Fruit fly (Drosophila melanogaster) whole organism, prepupa: ENCODE results near the gene pr.

Source experiments
- Blimp-1 ChIP-seq: fragments of 200-800 bp; sonication (Bioruptor generic); optimal IDR thresholded peaks from 3 replicates; lab custom pipeline; 2017; ENCODE audit warnings: missing biosample characterization, missing genetic modification characterization, mild to moderate bottlenecking, moderate library complexity, missing genetic modification reagents
- CG10669 ChIP-seq: fragments of 200-800 bp; sonication (Bioruptor generic); optimal IDR thresholded peaks from 3 replicates; lab custom pipeline; 2018; ENCODE audit warnings: missing biosample characterization, mild to moderate bottlenecking, missing genetic modification characterization, moderate library complexity
- CG11294 ChIP-seq: fragments of 200-800 bp; sonication (Bioruptor generic); IDR thresholded peaks from 2 replicates; pipeline ENCODE4 v1.3.6; 2022; ENCODE audit warnings: missing biosample characterization, missing genetic modification characterization
- CG11902 ChIP-seq: fragments of 200-800 bp; sonication (Bioruptor generic); optimal IDR thresholded peaks from 3 replicates; lab custom pipeline; 2016; ENCODE audit warnings: missing biosample characterization, missing genetic modification characterization
- CG15336 ChIP-seq: fragments of 200-800 bp; sonication (Bioruptor generic); IDR thresholded peaks from 2 replicates; pipeline ENCODE4 v1.3.6; 2022; ENCODE audit warnings: missing biosample characterization, missing genetic modification characterization
- CG1621 ChIP-seq: fragments of 200-800 bp; sonication (Bioruptor generic); optimal IDR thresholded peaks from 3 replicates; lab custom pipeline; 2018; ENCODE audit warnings: missing biosample characterization, mild to moderate bottlenecking, missing genetic modification characterization
- CG3032 ChIP-seq: fragments of 200-800 bp; optimal IDR thresholded peaks from 2 replicates; lab custom pipeline; 2019; ENCODE audit warnings: missing biosample characterization, mild to moderate bottlenecking, missing genetic modification characterization, moderate library complexity
- CG31627 ChIP-seq: fragments of 200-800 bp; sonication (Bioruptor generic); optimal IDR thresholded peaks from 3 replicates; lab custom pipeline; 2016; ENCODE audit warnings: missing biosample characterization, missing genetic modification characterization
- CG32006 ChIP-seq: fragments of 200-800 bp; sonication (Bioruptor generic); optimal IDR thresholded peaks from 3 replicates; lab custom pipeline; 2017; ENCODE audit warnings: missing biosample characterization, mild to moderate bottlenecking, missing genetic modification characterization
- CG34406 ChIP-seq: fragments of 200-800 bp; sonication (Bioruptor generic); optimal IDR thresholded peaks from 3 replicates; lab custom pipeline; 2016; ENCODE audit warnings: missing biosample characterization, missing genetic modification characterization
- CG3919 ChIP-seq: fragments of 200-800 bp; sonication (Bioruptor generic); optimal IDR thresholded peaks from 3 replicates; lab custom pipeline; 2016; ENCODE audit warnings: missing biosample characterization, missing genetic modification characterization
- CG4318 ChIP-seq: fragments of 200-800 bp; sonication (Bioruptor generic); optimal IDR thresholded peaks from 3 replicates; lab custom pipeline; 2017; ENCODE audit warnings: missing biosample characterization, mild to moderate bottlenecking, missing genetic modification characterization
- CG6163 ChIP-seq: fragments of 200-800 bp; sonication (Bioruptor generic); IDR thresholded peaks from 3 replicates; pipeline ENCODE4 v1.3.6; 2022; ENCODE audit warnings: missing biosample characterization, missing genetic modification characterization
- CG6276 ChIP-seq: fragments of 200-800 bp; sonication (Bioruptor generic); optimal IDR thresholded peaks from 2 replicates; lab custom pipeline; 2017; ENCODE audit warnings: missing biosample characterization, mild to moderate bottlenecking, missing genetic modification characterization
- CG6792 ChIP-seq: fragments of 200-800 bp; sonication (Bioruptor generic); optimal IDR thresholded peaks from 3 replicates; lab custom pipeline; 2016; ENCODE audit warnings: missing biosample characterization, missing genetic modification characterization
- CG6808 ChIP-seq: fragments of 200-800 bp; sonication (Bioruptor generic); optimal IDR thresholded peaks from 3 replicates; lab custom pipeline; 2017; ENCODE audit warnings: missing biosample characterization, missing genetic modification characterization, mild to moderate bottlenecking, moderate library complexity, missing genetic modification reagents
- CG6854 ChIP-seq: fragments of 200-800 bp; sonication (Bioruptor generic); optimal IDR thresholded peaks from 2 replicates; lab custom pipeline; 2017; ENCODE audit warnings: missing biosample characterization, mild to moderate bottlenecking, missing genetic modification characterization
- CG7368 ChIP-seq: fragments of 200-800 bp; sonication (Bioruptor generic); optimal IDR thresholded peaks from 3 replicates; lab custom pipeline; 2016; ENCODE audit warnings: missing biosample characterization, missing genetic modification characterization
- CG8119 ChIP-seq: fragments of 200-800 bp; sonication (Bioruptor generic); IDR thresholded peaks from 3 replicates; pipeline ENCODE4 v1.3.6; 2022; ENCODE audit warnings: missing biosample characterization, missing genetic modification characterization
- CG8319 ChIP-seq: fragments of 200-800 bp; sonication (Bioruptor generic); optimal IDR thresholded peaks from 3 replicates; lab custom pipeline; 2016; ENCODE audit warnings: missing biosample characterization, missing genetic modification characterization
- Eip75B ChIP-seq: fragments of 200-800 bp; sonication (Bioruptor generic); optimal IDR thresholded peaks from 3 replicates; lab custom pipeline; 2016; ENCODE audit warnings: missing biosample characterization, missing genetic modification characterization
- Eip78C ChIP-seq: fragments of 200-800 bp; sonication (Bioruptor generic); peaks from one replicate; lab custom pipeline; 2016; ENCODE audit warnings: missing biosample characterization, missing genetic modification characterization
- Eip93F ChIP-seq: fragments of 200-800 bp; sonication (Bioruptor generic); optimal IDR thresholded peaks from 2 replicates; lab custom pipeline; 2016; ENCODE audit warnings: missing biosample characterization, mild to moderate bottlenecking, missing genetic modification characterization
- Ets21C ChIP-seq: fragments of 200-800 bp; sonication (Bioruptor generic); optimal IDR thresholded peaks from 3 replicates; lab custom pipeline; 2016; ENCODE audit warnings: missing biosample characterization, missing genetic modification characterization
- Ets96B ChIP-seq: fragments of 200-800 bp; optimal IDR thresholded peaks from 2 replicates; lab custom pipeline; 2019; ENCODE audit warnings: missing biosample characterization, mild to moderate bottlenecking, missing genetic modification characterization, moderate library complexity
- Gug ChIP-seq: fragments of 200-800 bp; sonication (Bioruptor generic); IDR thresholded peaks from 2 replicates; pipeline ENCODE4 v1.3.6; 2022; ENCODE audit warnings: missing biosample characterization, missing genetic modification characterization
- Hr38 ChIP-seq: sonication (Bioruptor generic); optimal IDR thresholded peaks from 2 replicates; lab custom pipeline; 2016; ENCODE audit warnings: missing biosample characterization, missing genetic modification characterization
- Hr39 ChIP-seq: fragments of 200-800 bp; sonication (Bioruptor generic); optimal IDR thresholded peaks from 2 replicates; lab custom pipeline; 2016; ENCODE audit warnings: missing biosample characterization, missing genetic modification characterization
- Hr4 ChIP-seq: fragments of 200-800 bp; sonication (Bioruptor generic); optimal IDR thresholded peaks from 3 replicates; lab custom pipeline; 2016; ENCODE audit warnings: missing biosample characterization, missing genetic modification characterization
- Lpt ChIP-seq: fragments of 200-800 bp; sonication (Bioruptor generic); optimal IDR thresholded peaks from 3 replicates; lab custom pipeline; 2016; ENCODE audit warnings: missing biosample characterization, missing genetic modification characterization
- Met ChIP-seq: fragments of 200-800 bp; sonication (Bioruptor generic); optimal IDR thresholded peaks from 3 replicates; lab custom pipeline; 2016; ENCODE audit warnings: missing biosample characterization, missing genetic modification characterization
- Smox ChIP-seq: fragments of 200-800 bp; sonication (Bioruptor generic); optimal IDR thresholded peaks from 3 replicates; lab custom pipeline; 2016; ENCODE audit warnings: missing biosample characterization, missing genetic modification characterization
- Sox102F ChIP-seq: fragments of 200-800 bp; sonication (Bioruptor generic); optimal IDR thresholded peaks from 2 replicates; lab custom pipeline; 2016; ENCODE audit warnings: missing biosample characterization, mild to moderate bottlenecking, missing genetic modification characterization
- Sox14 ChIP-seq: fragments of 200-800 bp; sonication (Bioruptor generic); optimal IDR thresholded peaks from 3 replicates; lab custom pipeline; 2016; ENCODE audit warnings: missing biosample characterization, missing genetic modification characterization
- Sox15 ChIP-seq: fragments of 200-800 bp; sonication (Bioruptor generic); optimal IDR thresholded peaks from 3 replicates; lab custom pipeline; 2016; ENCODE audit warnings: missing biosample characterization, missing genetic modification characterization
- cyc ChIP-seq: fragments of 200-800 bp; sonication (Bioruptor generic); optimal IDR thresholded peaks from 3 replicates; lab custom pipeline; 2016; ENCODE audit warnings: missing biosample characterization, missing genetic modification characterization
- dac ChIP-seq: fragments of 200-800 bp; sonication (Bioruptor generic); optimal IDR thresholded peaks from 2 replicates; lab custom pipeline; 2017; ENCODE audit warnings: missing biosample characterization, mild to moderate bottlenecking, missing genetic modification characterization
- dsx ChIP-seq: fragments of 200-800 bp; optimal IDR thresholded peaks from 3 replicates; lab custom pipeline; 2019; ENCODE audit warnings: missing biosample characterization, mild to moderate bottlenecking, missing genetic modification characterization, moderate library complexity; ENCODE audit not compliant: poor library complexity, severe bottlenecking
- fd59A ChIP-seq: fragments of 200-800 bp; sonication (Bioruptor generic); optimal IDR thresholded peaks from 2 replicates; lab custom pipeline; 2017; ENCODE audit warnings: missing biosample characterization, mild to moderate bottlenecking, missing genetic modification characterization, missing genetic modification reagents
- fkh ChIP-seq: fragments of 200-800 bp; sonication (Bioruptor generic); optimal IDR thresholded peaks from 3 replicates; lab custom pipeline; 2017; ENCODE audit warnings: missing biosample characterization, mild to moderate bottlenecking, missing genetic modification characterization, moderate library complexity
- net ChIP-seq: fragments of 200-800 bp; sonication (Bioruptor generic); optimal IDR thresholded peaks from 3 replicates; lab custom pipeline; 2016; ENCODE audit warnings: missing biosample characterization, missing genetic modification characterization
- pdm3 ChIP-seq: fragments of 200-800 bp; sonication (Bioruptor generic); optimal IDR thresholded peaks from 3 replicates; lab custom pipeline; 2016; ENCODE audit warnings: missing biosample characterization, missing genetic modification characterization
- spab ChIP-seq: fragments of 200-800 bp; sonication (Bioruptor generic); optimal IDR thresholded peaks from 2 replicates; lab custom pipeline; 2017; ENCODE audit warnings: missing biosample characterization, mild to moderate bottlenecking, missing genetic modification characterization, missing genetic modification reagents
- ss ChIP-seq, 2 experiments: fragments of 200-800 bp; sonication (Bioruptor generic); optimal IDR thresholded peaks; 2 replicates in 1 of 2; 3 replicates in 1 of 2; lab custom pipeline; 2017 to 2018; ENCODE audit warnings: mild to moderate bottlenecking in 2 of 2, missing biosample characterization in 2 of 2, missing genetic modification characterization in 2 of 2, moderate library complexity in 1 of 2
- vri ChIP-seq: fragments of 200-800 bp; sonication (Bioruptor generic); optimal IDR thresholded peaks from 3 replicates; lab custom pipeline; 2016; ENCODE audit warnings: missing biosample characterization, mild to moderate bottlenecking, missing genetic modification characterization

pr gene

dm6 chr2L:20084785-20085555 lies 9.7 kb upstream of the pr start, which contains the start of gene fok (continued):
- no peak for TF ChIP-seq Hr38 (GFP tag; lab: Kevin White, UChicago)
- peak; percentile 100 for TF ChIP-seq Eip78C (GFP tag; lab: Kevin White, UChicago)
- peak; percentile 98 for TF ChIP-seq CG3919 (GFP tag; lab: Kevin White, UChicago)
- peak; percentile 96 for TF ChIP-seq CG6163
- TF ChIP-seq CG6808 (GFP tag; lab: Kevin White, UChicago) = peak; percentile 98
- TF ChIP-seq CG31627 (GFP tag; lab: Kevin White, UChicago) = peak; percentile 98
- TF ChIP-seq Sox102F = peak; percentile 99
- TF ChIP-seq pdm3 (GFP tag; lab: Kevin White, UChicago) = peak; percentile 98
- TF ChIP-seq spab (GFP tag; lab: Kevin White, UChicago) = peak; percentile 97
- peak; percentile 93 for TF ChIP-seq Blimp-1 (GFP tag; lab: Kevin White, UChicago)
- TF ChIP-seq CG34406 (GFP tag; lab: Kevin White, UChicago) = peak; percentile 97
- peak; percentile 99 for TF ChIP-seq Met (GFP tag; lab: Kevin White, UChicago)
- TF ChIP-seq dac = peak; percentile 91
- peak; percentile 96 for TF ChIP-seq fd59A (GFP tag; lab: Kevin White, UChicago)
- TF ChIP-seq Sox15 (GFP tag; lab: Kevin White, UChicago) = peak; percentile 95
- peak; percentile 98 for TF ChIP-seq vri (GFP tag; lab: Kevin White, UChicago)
- peak; percentile 97 for TF ChIP-seq CG6276 (GFP tag; lab: Kevin White, UChicago)
- peak; percentile 99 for TF ChIP-seq Eip75B (GFP tag; lab: Kevin White, UChicago)
- TF ChIP-seq Ets96B (tag; lab: Kevin White, UChicago) = peak; percentile 98
- TF ChIP-seq Lpt = peak; percentile 97
- TF ChIP-seq CG6854 (GFP tag; lab: Kevin White, UChicago) = peak; percentile 96
- TF ChIP-seq Eip93F (GFP tag; lab: Kevin White, UChicago) = peak; percentile 98
- TF ChIP-seq Hr4 (GFP tag; lab: Kevin White, UChicago) = peak; percentile 98
- TF ChIP-seq CG8119 = peak; percentile 99
- TF ChIP-seq CG1621 (tag; lab: Kevin White, UChicago) = peak; percentile 95

- TF ChIP-seq Hr39 (GFP tag; lab: Kevin White, UChicago) = no peak
- no peak for TF ChIP-seq Gug (GFP tag; lab: Robert Waterston, UW)
- 0 out of 3 replicates have a peak, but pooled peaks have one; percentile 31 for TF ChIP-seq CG6163
- no peak for TF ChIP-seq Smox (GFP tag; lab: Kevin White, UChicago)
- 0 out of 3 replicates have a peak, but pooled peaks have one; percentile 35 for TF ChIP-seq CG8119
- no peak for TF ChIP-seq CG3919 (GFP tag; lab: Kevin White, UChicago)
- no peak for TF ChIP-seq spab (GFP tag; lab: Kevin White, UChicago)
- no peak for TF ChIP-seq CG7368
- TF ChIP-seq Blimp-1 (GFP tag; lab: Kevin White, UChicago) = no peak
- no peak for TF ChIP-seq CG4318
- no peak for TF ChIP-seq CG6808 (GFP tag; lab: Kevin White, UChicago)
- TF ChIP-seq Sox14 (GFP tag; lab: Kevin White, UChicago) = no peak
- TF ChIP-seq fkh (GFP tag; lab: Kevin White, UChicago) = no peak
- peak; percentile 36 for TF ChIP-seq dsx (GFP tag; lab: Kevin White, UChicago)
- no peak for TF ChIP-seq CG6854 (GFP tag; lab: Kevin White, UChicago)
- TF ChIP-seq Eip93F (GFP tag; lab: Kevin White, UChicago) = peak; percentile 53
- TF ChIP-seq CG34406 (GFP tag; lab: Kevin White, UChicago) = no peak
- TF ChIP-seq CG3032 (tag; lab: Kevin White, UChicago) = no peak
- no peak for TF ChIP-seq Ets21C (GFP tag; lab: Kevin White, UChicago)
- peak; percentile 47 to 48 for TF ChIP-seq ss (GFP tag; optimal IDR thresholded peaks at IDR 0.05; lab: Kevin White, UChicago)
- TF ChIP-seq CG31627 (GFP tag; lab: Kevin White, UChicago) = no peak
- no peak for TF ChIP-seq Hr38 (GFP tag; lab: Kevin White, UChicago)
- no peak for TF ChIP-seq CG10669 (GFP tag; lab: Kevin White, UChicago)
- no peak for TF ChIP-seq CG1621 (tag; lab: Kevin White, UChicago)
- no peak for TF ChIP-seq CG6792 (GFP tag; lab: Kevin White, UChicago)
- TF ChIP-seq CG15336 = no peak
- no peak for TF ChIP-seq CG8319 (GFP tag; lab: Kevin White, UChicago)
- no peak for TF ChIP-seq CG32006 (GFP tag; lab: Kevin White, UChicago)
- TF ChIP-seq vri (GFP tag; lab: Kevin White, UChicago) = no peak
- no peak for TF ChIP-seq CG11294 (GFP tag; lab: Robert Waterston, UW)
- TF ChIP-seq Eip78C (GFP tag; lab: Kevin White, UChicago) = no peak
- TF ChIP-seq CG6276 (GFP tag; lab: Kevin White, UChicago) = peak; percentile 0
- no peak for TF ChIP-seq net (GFP tag; lab: Kevin White, UChicago)
- no peak for TF ChIP-seq cyc (GFP tag; lab: Kevin White, UChicago)
- TF ChIP-seq CG11902 = no peak
These were observed 8.9 kb upstream of the pr start for dm6 chr2L:20084068-20084651.
